Fruit fly (Drosophila melanogaster) whole organism, larva: ENCODE data around the gene Dus4.

ENCODE experiments used
- noc ChIP-seq: fragments of 200-800 bp; sonication (Bioruptor generic); optimal IDR thresholded peaks from 3 replicates; lab custom pipeline; 2019; ENCODE audit warnings: missing biosample characterization, mild to moderate bottlenecking, missing genetic modification characterization, moderate library complexity

Dus4 gene

DNA sequence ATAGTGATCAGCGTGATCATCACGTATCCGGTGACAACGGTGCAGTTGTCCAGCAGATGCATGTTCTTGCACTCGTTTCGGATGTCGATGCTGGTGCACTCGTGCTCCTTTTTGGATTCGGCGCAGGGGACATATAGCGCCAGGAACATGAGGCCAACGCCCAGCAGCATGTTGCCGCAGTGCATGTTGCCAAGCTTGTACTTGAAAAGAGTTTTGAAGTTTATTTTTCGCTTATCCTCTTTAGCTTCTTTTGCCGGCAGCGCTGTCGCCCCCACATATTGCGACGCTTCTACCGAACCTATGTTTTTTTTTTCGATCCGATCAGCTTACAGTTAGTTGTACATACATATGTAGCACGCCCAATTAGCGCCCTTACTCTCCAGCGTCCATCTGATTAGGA lies 5.3 kb downstream of the Dus4 start:
- TF ChIP-seq noc: no peak

- TF ChIP-seq noc: no peak
Measured at dm6 chr2L:19069548-19070145, 6.6 kb downstream of the Dus4 start, which contains the start of gene CG10702. CG10702 (minus strand) TSS chr2L:19069851.

DNA sequence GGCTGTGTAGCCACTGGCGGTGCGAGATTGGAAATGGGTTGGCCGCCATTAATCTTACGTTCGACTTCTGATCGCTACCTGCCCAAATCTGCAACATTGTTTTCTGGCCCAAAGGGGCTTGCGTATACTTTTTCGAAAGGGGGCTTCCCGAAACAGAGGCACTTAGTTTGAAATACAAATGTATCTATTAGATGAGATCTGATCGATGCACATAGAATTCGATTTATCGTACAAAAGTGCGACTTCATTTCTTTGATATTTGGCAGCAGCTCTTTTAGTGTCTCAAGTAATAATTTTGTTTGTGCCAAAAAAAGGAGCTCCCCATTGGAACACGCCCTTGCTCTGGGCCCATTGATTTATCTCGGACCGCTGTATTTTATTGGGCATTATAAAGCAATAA lies 8.6 kb downstream of the Dus4 start:
- no peak for TF ChIP-seq noc

dm6 chr2L:19074099-19074828 lies 11.2 kb downstream of the Dus4 start, which contains the start of gene CG17572:
CG17572 (minus strand) TSS chr2L:19074149.
- no peak for TF ChIP-seq noc

DNA sequence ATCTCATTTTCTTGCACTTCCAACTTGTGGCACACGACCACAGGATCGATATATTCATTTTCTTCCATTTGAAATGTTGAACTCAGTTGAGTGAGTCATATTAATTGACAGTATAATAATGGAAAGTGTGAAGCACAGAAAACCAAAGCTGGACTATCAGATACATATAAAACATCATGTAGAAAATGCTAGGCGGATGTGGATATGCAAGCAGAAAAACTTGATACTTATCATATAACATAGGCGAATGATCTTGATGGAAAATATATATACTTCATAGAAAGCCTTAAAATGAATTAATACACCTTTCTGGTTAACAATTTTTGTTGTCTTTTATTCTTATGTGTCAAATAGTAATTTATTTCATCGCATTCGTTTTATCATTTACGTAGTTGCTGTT lies 15.8 kb downstream of the Dus4 start, which contains the start of gene CG10700:
Gene CG10700 (minus strand): TSS at position 101 of the 400 bp plus-strand sequence.
- TF ChIP-seq noc: no peak

- no peak for TF ChIP-seq noc
Measured at dm6 chr2L:19079742-19080141, 16.6 kb downstream of the Dus4 start.

- no peak for TF ChIP-seq noc
Measured at dm6 chr2L:19083320-19083764, 20.2 kb downstream of the Dus4 start.

dm6 chr2L:19088895-19089294 lies 25.8 kb downstream of the Dus4 start:
- TF ChIP-seq noc: no peak

DNA sequence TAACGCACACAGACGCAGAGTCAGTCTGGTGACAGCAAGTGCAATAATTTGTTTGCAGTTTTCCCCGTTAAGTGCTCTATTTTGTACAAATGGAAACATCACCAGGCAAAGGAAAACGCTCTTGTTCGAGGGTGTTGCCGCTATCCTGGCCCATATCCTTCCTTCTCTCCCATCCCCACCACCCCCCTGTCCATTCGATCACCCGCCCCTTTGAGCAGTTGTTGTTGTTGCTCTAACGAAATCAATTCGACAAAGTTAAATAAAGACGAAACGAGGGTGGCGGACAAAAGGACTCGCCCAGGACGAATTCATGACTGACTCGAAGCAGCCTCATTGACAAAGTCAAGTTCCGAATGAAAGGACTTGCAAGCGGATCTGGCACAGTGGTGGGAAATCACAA lies 26.3 kb downstream of the Dus4 start:
- TF ChIP-seq noc: no peak

DNA sequence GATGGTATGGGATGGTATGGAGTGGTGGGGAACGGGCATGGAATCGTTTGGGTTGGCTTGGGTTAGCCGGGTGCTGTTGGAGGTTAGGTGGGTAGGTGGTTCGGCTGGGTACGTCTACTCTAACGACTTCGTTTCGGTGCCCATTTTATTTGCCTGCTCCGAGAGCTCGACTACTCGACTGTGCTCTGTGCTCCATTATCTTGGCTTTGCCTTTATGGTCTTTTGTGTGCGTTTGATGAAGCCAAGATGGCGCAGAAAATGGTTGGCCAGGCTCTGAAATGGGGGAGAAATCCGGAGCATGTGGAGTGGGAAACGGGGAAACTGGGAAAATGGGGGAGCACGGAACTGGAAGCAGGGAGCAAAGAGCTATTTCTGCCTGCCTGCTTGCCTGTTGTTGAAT lies 30.8 kb downstream of the Dus4 start:
- no peak for TF ChIP-seq noc

DNA sequence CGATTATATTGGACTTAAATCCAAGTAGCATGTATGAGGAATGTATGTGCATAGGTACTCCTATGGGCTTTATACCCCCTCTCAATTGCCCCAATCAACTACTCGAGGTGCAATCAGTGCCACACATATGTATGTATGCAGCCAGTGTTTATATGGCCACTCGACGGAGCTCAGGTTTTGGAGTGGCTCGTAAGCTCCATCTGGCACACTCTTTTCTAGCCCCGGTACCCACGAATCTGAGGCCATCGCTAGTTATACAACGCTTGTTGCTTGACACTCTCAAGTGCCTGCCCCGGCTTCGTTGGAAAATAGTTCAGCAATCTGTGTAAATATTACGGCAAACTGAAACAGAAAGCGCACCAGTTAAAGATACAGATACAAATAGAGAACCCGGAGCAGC lies 33.3 kb downstream of the Dus4 start:
- TF ChIP-seq noc: no peak

DNA sequence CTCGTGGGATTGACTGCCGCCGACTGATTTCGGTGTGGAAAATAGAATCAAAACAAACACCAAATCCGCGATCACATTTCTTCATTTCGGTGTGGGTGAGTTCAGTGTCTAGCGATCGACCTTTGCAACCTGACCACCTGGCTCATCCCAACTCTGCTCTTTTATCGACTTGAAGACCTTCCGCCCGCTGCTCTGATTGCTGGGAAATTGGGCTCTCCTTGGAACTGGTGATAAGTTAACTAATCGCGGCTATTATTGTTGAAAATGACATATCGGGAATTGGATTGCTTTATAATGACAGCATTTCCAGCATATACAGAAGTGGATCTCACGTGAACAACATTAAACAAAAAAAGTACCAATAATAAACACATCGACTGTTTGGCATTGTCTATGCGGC lies 34.3 kb downstream of the Dus4 start:
- TF ChIP-seq noc: no peak

DNA sequence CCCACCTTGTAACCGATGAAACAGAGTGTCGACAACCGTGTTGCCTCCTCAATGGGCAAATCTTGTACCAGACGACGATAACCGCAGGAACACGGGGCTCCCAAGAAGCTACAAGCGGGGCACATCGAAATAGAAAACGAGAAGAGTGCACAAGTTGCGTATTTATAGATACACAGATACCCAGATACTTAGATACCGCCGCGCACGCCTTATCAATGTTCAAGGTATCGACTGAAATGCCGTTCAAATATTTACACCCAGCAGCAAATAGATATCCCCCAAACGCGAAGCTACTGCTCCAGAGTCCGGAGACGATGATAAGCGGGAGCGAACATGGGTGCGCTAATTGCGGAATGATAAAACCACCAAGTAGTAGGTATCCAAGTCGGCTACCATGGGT lies 35.6 kb downstream of the Dus4 start:
- TF ChIP-seq noc: no peak

DNA sequence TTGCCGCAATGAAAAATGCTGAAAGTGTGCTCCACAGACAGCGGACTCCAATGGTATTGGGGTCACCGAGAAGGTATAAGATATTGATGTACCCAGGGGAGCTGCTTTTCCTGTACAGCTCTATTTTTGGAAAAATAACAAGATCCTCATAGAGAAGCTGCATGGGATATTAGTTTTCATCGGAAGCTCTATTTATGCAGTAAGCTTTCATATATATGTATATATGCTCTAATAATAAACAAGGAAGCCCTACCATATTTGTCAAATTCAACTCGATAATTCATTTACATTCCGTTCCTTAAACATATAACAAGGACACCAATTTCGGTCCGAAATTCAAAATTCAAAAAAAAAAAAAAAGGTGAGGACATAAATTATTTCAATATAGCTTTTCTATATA lies 38.6 kb downstream of the Dus4 start, which contains the start of the genes CG17344 and CG43731:
Gene CG17344 (plus strand): TSS at position 301 of the 400 bp plus-strand sequence.
Gene CG43731 (plus strand): TSS at position 301 of the 400 bp plus-strand sequence.
- no peak for TF ChIP-seq noc

DNA sequence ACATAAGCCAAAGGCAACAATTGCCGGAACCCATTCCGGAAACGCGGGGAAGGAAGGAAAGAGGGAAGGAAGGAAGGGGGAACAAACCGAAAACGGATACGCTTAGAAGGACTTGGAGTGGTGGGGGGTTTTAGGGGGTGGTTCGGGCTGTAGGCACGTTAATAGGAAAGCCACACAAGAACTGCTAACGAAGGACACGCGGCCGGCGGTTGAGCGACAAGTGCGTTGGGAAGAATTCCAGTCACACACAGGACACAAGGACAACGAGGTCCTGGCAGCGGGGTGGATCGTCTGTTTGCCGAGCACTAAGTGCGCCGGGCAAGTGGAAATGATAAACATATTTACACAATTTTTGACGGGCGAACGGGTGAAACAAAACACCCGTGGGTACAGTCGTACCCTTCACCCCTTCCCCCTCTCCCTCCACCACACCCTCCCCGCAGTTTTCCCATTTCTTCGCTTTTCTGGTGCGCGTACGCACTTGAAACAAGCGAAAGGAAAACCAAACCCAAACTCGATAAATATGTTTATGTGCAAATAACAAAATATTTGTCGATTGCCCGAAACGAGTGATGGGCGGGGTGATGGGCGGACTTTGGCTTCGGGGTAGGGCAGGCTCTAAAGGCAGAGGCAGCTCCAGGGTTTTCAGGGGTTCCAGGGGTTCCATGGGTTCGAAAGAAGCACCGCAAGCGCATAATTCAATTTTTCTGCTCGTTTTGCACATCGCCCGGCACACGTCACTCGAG lies 40.3 kb downstream of the Dus4 start:
- TF ChIP-seq noc: no peak

DNA sequence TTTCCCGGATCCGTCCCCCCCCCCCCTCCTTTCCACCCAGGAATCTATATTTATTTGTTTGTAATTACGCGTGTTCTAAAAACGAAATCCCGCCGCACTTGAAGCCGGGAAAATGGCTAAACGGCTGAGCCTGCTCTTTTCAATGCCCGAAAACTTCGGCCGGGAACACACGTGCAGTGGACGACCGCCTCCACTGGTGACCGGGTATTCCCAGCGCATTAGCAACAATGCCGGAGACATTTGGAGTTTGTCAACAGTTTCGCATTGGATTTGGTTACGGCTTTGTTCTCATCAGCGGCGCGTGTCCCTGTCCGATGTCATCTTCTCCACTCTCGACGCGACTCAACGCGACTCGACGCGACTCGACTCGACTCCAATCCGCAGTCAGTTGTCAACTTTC lies 41.3 kb downstream of the Dus4 start:
- TF ChIP-seq noc: no peak

DNA sequence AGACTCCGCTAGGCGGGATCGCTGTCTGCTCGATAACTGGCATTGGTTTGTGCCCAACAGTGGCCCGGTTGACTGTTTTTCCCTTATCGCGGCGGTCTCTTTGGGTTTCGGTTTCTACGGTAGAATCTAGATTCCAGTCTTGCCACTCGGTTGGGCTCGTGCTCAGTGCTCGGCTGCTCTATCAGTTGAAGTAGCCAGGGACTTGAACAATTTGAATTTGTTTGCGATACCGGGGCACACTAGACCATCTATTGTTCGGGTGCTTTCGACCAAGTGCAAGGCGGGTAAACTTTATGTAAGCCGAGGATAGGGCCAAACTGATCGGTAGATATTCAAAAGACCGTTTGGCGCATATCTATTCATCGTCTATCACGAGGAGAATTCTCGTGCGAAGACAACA lies 43.1 kb downstream of the Dus4 start:
- no peak for TF ChIP-seq noc
